Fruit fly (Drosophila melanogaster) whole organism, embryonic: ENCODE data around the gene mRpL20.

Source experiments
- B-H2 ChIP-seq: fragments of 200-800 bp; sonication (Bioruptor generic); optimal IDR thresholded peaks from 2 replicates; lab custom pipeline; 2018; ENCODE audit warnings: missing biosample characterization, mild to moderate bottlenecking, missing genetic modification characterization
- BtbVII ChIP-seq: fragments of 200-800 bp; sonication (Bioruptor generic); optimal IDR thresholded peaks from 3 replicates; lab custom pipeline; 2017; ENCODE audit warnings: missing biosample characterization, mild to moderate bottlenecking, missing genetic modification characterization
- Bteb2 ChIP-seq: fragments of 200-800 bp; sonication (Bioruptor generic); optimal IDR thresholded peaks from 2 replicates; lab custom pipeline; 2016; ENCODE audit warnings: missing biosample characterization, missing genetic modification characterization
- C15 ChIP-seq: fragments of 200-800 bp; sonication (Bioruptor generic); IDR thresholded peaks from 3 replicates; pipeline ENCODE4 v1.3.6; 2022; ENCODE audit warnings: missing biosample characterization, missing genetic modification characterization
- CG10366 ChIP-seq: fragments of 200-800 bp; sonication (Bioruptor generic); IDR thresholded peaks from 2 replicates; pipeline ENCODE4 v1.3.6; 2022; ENCODE audit warnings: missing biosample characterization, missing genetic modification characterization
- CG10462 ChIP-seq: fragments of 200-800 bp; sonication (Bioruptor generic); optimal IDR thresholded peaks from 2 replicates; lab custom pipeline; 2016; ENCODE audit warnings: missing biosample characterization, missing genetic modification characterization
- CG10543 ChIP-seq: fragments of 200-800 bp; sonication (Bioruptor generic); optimal IDR thresholded peaks from 3 replicates; lab custom pipeline; 2017; ENCODE audit warnings: missing biosample characterization, mild to moderate bottlenecking, missing genetic modification characterization, moderate library complexity
- CG10565 ChIP-seq: fragments of 200-800 bp; sonication (Bioruptor generic); optimal IDR thresholded peaks from 3 replicates; lab custom pipeline; 2016; ENCODE audit warnings: missing biosample characterization, mild to moderate bottlenecking, missing genetic modification characterization
- CG11560 ChIP-seq: fragments of 200-800 bp; sonication (Bioruptor generic); IDR thresholded peaks from 3 replicates; pipeline ENCODE4 v1.3.6; 2022; ENCODE audit warnings: missing biosample characterization, missing genetic modification characterization
- CG11723 ChIP-seq: fragments of 200-800 bp; sonication (Bioruptor generic); optimal IDR thresholded peaks from 2 replicates; lab custom pipeline; 2017; ENCODE audit warnings: missing biosample characterization, mild to moderate bottlenecking, missing genetic modification characterization
- CG13296 ChIP-seq: fragments of 200-800 bp; sonication (Bioruptor generic); optimal IDR thresholded peaks from 3 replicates; lab custom pipeline; 2018; ENCODE audit warnings: missing biosample characterization, mild to moderate bottlenecking, missing genetic modification characterization
- CG17385 ChIP-seq: fragments of 200-800 bp; sonication (Bioruptor generic); optimal IDR thresholded peaks from 3 replicates; lab custom pipeline; 2018; ENCODE audit warnings: missing biosample characterization, mild to moderate bottlenecking, missing genetic modification characterization
- CG18599 ChIP-seq: fragments of 200-800 bp; sonication (Bioruptor generic); optimal IDR thresholded peaks from 3 replicates; lab custom pipeline; 2017; ENCODE audit warnings: missing biosample characterization, missing genetic modification characterization, mild to moderate bottlenecking, moderate library complexity, missing genetic modification reagents
- CG34224 ChIP-seq: fragments of 200-800 bp; sonication (Bioruptor generic); IDR thresholded peaks from 3 replicates; pipeline ENCODE4 v1.3.6; 2022; ENCODE audit warnings: missing biosample characterization, missing genetic modification characterization; ENCODE audit not compliant: partially characterized antibody
- CG34376 ChIP-seq: fragments of 200-800 bp; sonication (Bioruptor generic); optimal IDR thresholded peaks from 2 replicates; lab custom pipeline; 2018; ENCODE audit warnings: missing biosample characterization, mild to moderate bottlenecking, missing genetic modification characterization
- CG4617 ChIP-seq: fragments of 200-800 bp; sonication (Bioruptor generic); optimal IDR thresholded peaks from 3 replicates; lab custom pipeline; 2016; ENCODE audit warnings: missing biosample characterization, missing genetic modification characterization, borderline replicate concordance
- CG7372 ChIP-seq: fragments of 200-800 bp; sonication (Bioruptor generic); IDR thresholded peaks from 2 replicates; pipeline ENCODE4 v1.3.6; 2022; ENCODE audit warnings: missing biosample characterization, missing genetic modification characterization
- CG7928 ChIP-seq: fragments of 200-800 bp; sonication (Bioruptor generic); optimal IDR thresholded peaks from 2 replicates; lab custom pipeline; 2017; ENCODE audit warnings: missing biosample characterization, mild to moderate bottlenecking, missing genetic modification characterization
- CG8089 ChIP-seq: fragments of 200-800 bp; sonication (Bioruptor generic); optimal IDR thresholded peaks from 3 replicates; lab custom pipeline; 2016; ENCODE audit warnings: missing biosample characterization, missing genetic modification characterization
- CG8359 ChIP-seq: fragments of 200-800 bp; sonication (Bioruptor generic); optimal IDR thresholded peaks from 2 replicates; lab custom pipeline; 2017; ENCODE audit warnings: missing biosample characterization, mild to moderate bottlenecking, missing genetic modification characterization, borderline replicate concordance
- CHES-1-like ChIP-seq: fragments of 200-800 bp; sonication (Bioruptor generic); optimal IDR thresholded peaks from 2 replicates; lab custom pipeline; 2016; ENCODE audit warnings: missing biosample characterization, missing genetic modification characterization
- CTCF ChIP-seq: fragments of 200-800 bp; sonication (Bioruptor generic); optimal IDR thresholded peaks from 2 replicates; lab custom pipeline; 2017; ENCODE audit warnings: missing biosample characterization, mild to moderate bottlenecking, missing genetic modification characterization, moderate library complexity
- Camta ChIP-seq: fragments of 200-800 bp; sonication (Bioruptor generic); optimal IDR thresholded peaks from 2 replicates; lab custom pipeline; 2016; ENCODE audit warnings: missing biosample characterization, missing genetic modification characterization
- CkIIα-i1 ChIP-seq: fragments of 200-800 bp; sonication (Bioruptor generic); IDR thresholded peaks from 2 replicates; pipeline ENCODE4 v1.3.6; 2022; ENCODE audit warnings: missing biosample characterization, missing genetic modification characterization
- Dbx ChIP-seq: fragments of 200-800 bp; sonication (Bioruptor generic); IDR thresholded peaks from 3 replicates; pipeline ENCODE4 v1.3.6; 2022; ENCODE audit warnings: missing biosample characterization, missing genetic modification characterization
- Dip2 ChIP-seq: fragments of 200-800 bp; sonication (Bioruptor generic); IDR thresholded peaks from 2 replicates; pipeline ENCODE4 v1.3.6; 2022; ENCODE audit warnings: missing biosample characterization, missing genetic modification characterization
- Ets97D ChIP-seq: fragments of 200-800 bp; sonication (Bioruptor generic); optimal IDR thresholded peaks from 3 replicates; lab custom pipeline; 2016; ENCODE audit warnings: missing biosample characterization, missing genetic modification characterization
- HLHmδ ChIP-seq: fragments of 200-800 bp; sonication (Bioruptor generic); optimal IDR thresholded peaks from 2 replicates; lab custom pipeline; 2018; ENCODE audit warnings: missing biosample characterization, mild to moderate bottlenecking, missing genetic modification characterization, moderate library complexity
- HmgZ ChIP-seq: fragments of 200-800 bp; sonication (Bioruptor generic); optimal IDR thresholded peaks from 2 replicates; lab custom pipeline; 2018; ENCODE audit warnings: missing biosample characterization, mild to moderate bottlenecking, missing genetic modification characterization
- Neu2 ChIP-seq: fragments of 200-800 bp; sonication (Bioruptor generic); optimal IDR thresholded peaks from 3 replicates; lab custom pipeline; 2016; ENCODE audit warnings: missing biosample characterization, missing genetic modification characterization, borderline replicate concordance
- Nf-YC ChIP-seq: fragments of 200-800 bp; optimal IDR thresholded peaks from 3 replicates; lab custom pipeline; 2019; ENCODE audit warnings: missing biosample characterization, mild to moderate bottlenecking, missing genetic modification characterization, moderate library complexity
- Six4 ChIP-seq: fragments of 200-800 bp; sonication (Bioruptor generic); optimal IDR thresholded peaks from 2 replicates; lab custom pipeline; 2016; ENCODE audit warnings: missing biosample characterization, missing genetic modification characterization
- Sox102F ChIP-seq: fragments of 200-800 bp; sonication (Bioruptor generic); optimal IDR thresholded peaks from 2 replicates; lab custom pipeline; 2018; ENCODE audit warnings: missing biosample characterization, mild to moderate bottlenecking, missing genetic modification characterization, moderate library complexity
- TFAM ChIP-seq: fragments of 200-800 bp; sonication (Bioruptor generic); optimal IDR thresholded peaks from 2 replicates; lab custom pipeline; 2017; ENCODE audit warnings: missing biosample characterization, missing genetic modification characterization, inconsistent platforms
- abd-A ChIP-seq: fragments of 200-800 bp; sonication (Bioruptor generic); optimal IDR thresholded peaks from 3 replicates; lab custom pipeline; 2019; ENCODE audit warnings: missing biosample characterization, mild to moderate bottlenecking, missing genetic modification characterization, moderate library complexity
- ato ChIP-seq: fragments of 200-800 bp; sonication (Bioruptor generic); IDR thresholded peaks from 2 replicates; pipeline ENCODE4 v1.3.6; 2022; ENCODE audit warnings: missing biosample characterization, missing genetic modification characterization; ENCODE audit not compliant: partially characterized antibody
- az2 ChIP-seq: fragments of 200-800 bp; sonication (Bioruptor generic); optimal IDR thresholded peaks from 3 replicates; lab custom pipeline; 2016; ENCODE audit warnings: missing biosample characterization, missing genetic modification characterization
- chinmo ChIP-seq: fragments of 200-800 bp; sonication (Bioruptor generic); IDR thresholded peaks from 4 replicates; pipeline ENCODE4 v1.3.6; 2022; ENCODE audit warnings: missing biosample characterization, missing genetic modification characterization; ENCODE audit not compliant: partially characterized antibody
- dan ChIP-seq: fragments of 200-800 bp; sonication (Bioruptor generic); IDR thresholded peaks from 2 replicates; pipeline ENCODE4 v1.3.6; 2022; ENCODE audit warnings: missing biosample characterization, missing genetic modification characterization
- dysf ChIP-seq: fragments of 200-800 bp; sonication (Bioruptor generic); IDR thresholded peaks from 3 replicates; pipeline ENCODE4 v1.3.6; 2022; ENCODE audit warnings: missing biosample characterization, missing genetic modification characterization
- en ChIP-seq: fragments of 200-800 bp; sonication (Bioruptor generic); optimal IDR thresholded peaks from 2 replicates; lab custom pipeline; 2016; ENCODE audit warnings: missing biosample characterization, missing genetic modification characterization
- inv ChIP-seq: fragments of 200-800 bp; sonication (Bioruptor generic); IDR thresholded peaks from 2 replicates; pipeline ENCODE4 v1.3.6; 2022; ENCODE audit warnings: missing biosample characterization, missing genetic modification characterization; ENCODE audit not compliant: partially characterized antibody
- ken ChIP-seq: fragments of 200-800 bp; sonication (Bioruptor generic); IDR thresholded peaks from 3 replicates; pipeline ENCODE4 v1.3.6; 2022; ENCODE audit warnings: missing biosample characterization, missing genetic modification characterization
- mam ChIP-seq: fragments of 200-800 bp; sonication (Bioruptor generic); optimal IDR thresholded peaks from 3 replicates; lab custom pipeline; 2016; ENCODE audit warnings: missing biosample characterization, missing genetic modification characterization
- nerfin-1 ChIP-seq: fragments of 200-800 bp; sonication (Bioruptor generic); optimal IDR thresholded peaks from 3 replicates; lab custom pipeline; 2019; ENCODE audit warnings: missing biosample characterization, mild to moderate bottlenecking, missing genetic modification characterization, moderate library complexity
- peb ChIP-seq: fragments of 200-800 bp; sonication (Bioruptor generic); IDR thresholded peaks from 2 replicates; pipeline ENCODE4 v1.3.6; 2022; ENCODE audit warnings: missing biosample characterization, missing genetic modification characterization
- row ChIP-seq: fragments of 200-800 bp; sonication (Bioruptor generic); IDR thresholded peaks from 3 replicates; pipeline ENCODE4 v1.3.6; 2022; ENCODE audit warnings: missing biosample characterization, missing genetic modification characterization
- sisA ChIP-seq: fragments of 200-800 bp; sonication (Bioruptor generic); IDR thresholded peaks from 2 replicates; pipeline ENCODE4 v1.3.6; 2022; ENCODE audit warnings: missing biosample characterization, missing genetic modification characterization
- trh ChIP-seq: fragments of 200-800 bp; sonication (Bioruptor generic); optimal IDR thresholded peaks from 2 replicates; lab custom pipeline; 2016; ENCODE audit warnings: missing biosample characterization, missing genetic modification characterization
- twi ChIP-seq: fragments of 200-800 bp; optimal IDR thresholded peaks from 2 replicates; lab custom pipeline; 2019; ENCODE audit warnings: missing biosample characterization, mild to moderate bottlenecking, missing genetic modification characterization, moderate library complexity
- vnd ChIP-seq: fragments of 200-800 bp; sonication (Bioruptor generic); IDR thresholded peaks from 3 replicates; pipeline ENCODE4 v1.3.6; 2022; ENCODE audit warnings: missing biosample characterization, missing genetic modification characterization; ENCODE audit not compliant: partially characterized antibody

The mRpL20 gene

DNA sequence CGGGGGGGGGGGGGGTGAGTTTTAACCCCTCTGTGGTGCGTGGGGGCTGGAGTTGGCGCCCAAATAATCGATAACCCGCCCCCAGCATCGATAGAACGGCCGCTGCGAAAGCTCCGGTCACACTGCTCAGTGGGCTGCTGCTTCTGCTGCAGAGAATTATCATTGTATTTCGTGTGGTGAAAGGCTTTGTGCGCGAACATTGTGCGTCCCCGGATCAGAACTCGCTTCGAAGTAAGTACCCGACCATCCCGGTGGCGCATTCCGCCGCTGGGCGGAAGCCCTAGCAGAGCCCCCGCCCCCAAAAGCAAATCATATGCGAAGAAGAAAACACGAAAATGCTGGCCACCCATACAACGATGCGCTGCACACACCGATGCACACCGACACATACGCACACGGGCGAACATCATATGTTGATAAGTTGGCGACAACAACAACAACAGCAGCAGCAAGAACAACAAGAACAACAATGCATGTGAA is 26.7 kb upstream of the mRpL20 start, which contains the start of gene Syx13 (continued):
- peak; percentile 61; the same call in 2 of the 3 replicates for TF ChIP-seq CG34224 (GFP tag; lab: Robert Waterston, UW)
- TF ChIP-seq abd-A (tag; lab: Kevin White, UChicago) = no peak
- peak; percentile 64 for TF ChIP-seq vnd
- TF ChIP-seq CG34376 (GFP tag; lab: Kevin White, UChicago) = peak; percentile 75
- no peak for TF ChIP-seq CG11723 (GFP tag; lab: Kevin White, UChicago)
- no peak for TF ChIP-seq peb (GFP tag; lab: Robert Waterston, UW)
- no peak for TF ChIP-seq BtbVII
- no peak for TF ChIP-seq Sox102F (GFP tag; lab: Kevin White, UChicago)
- no peak for TF ChIP-seq Dip2
- no peak for TF ChIP-seq CG11560 (tag; lab: Robert Waterston, UW)
- no peak for TF ChIP-seq CG18599 (GFP tag; lab: Kevin White, UChicago)
- no peak for TF ChIP-seq dysf (GFP tag; lab: Robert Waterston, UW)
- no peak for TF ChIP-seq mam (GFP tag; lab: Kevin White, UChicago)
- no peak for TF ChIP-seq CG8359 (GFP tag; lab: Kevin White, UChicago)
- TF ChIP-seq trh (GFP tag; lab: Kevin White, UChicago) = no peak
- TF ChIP-seq CG7928 = no peak
- no peak for TF ChIP-seq Camta (GFP tag; lab: Kevin White, UChicago)
- peak; percentile 45; the same call in 1 of the 3 replicates for TF ChIP-seq Dbx (GFP tag; lab: Robert Waterston, UW)
- TF ChIP-seq C15 (GFP tag; lab: Robert Waterston, UW) = no peak
- peak; percentile 21 for TF ChIP-seq Ets97D (GFP tag; lab: Kevin White, UChicago)
- no peak for TF ChIP-seq ken
- no peak for TF ChIP-seq Bteb2 (GFP tag; lab: Kevin White, UChicago)
- TF ChIP-seq CHES-1-like (GFP tag; lab: Kevin White, UChicago) = no peak
- no peak for TF ChIP-seq Neu2 (GFP tag; lab: Kevin White, UChicago)
- peak; percentile 59 for TF ChIP-seq Nf-YC (tag; lab: Kevin White, UChicago)
- TF ChIP-seq CG8089 (GFP tag; lab: Kevin White, UChicago) = no peak
- no peak for TF ChIP-seq dan (GFP tag; lab: Robert Waterston, UW)
- peak; percentile 99 for TF ChIP-seq chinmo (GFP tag; lab: Robert Waterston, UW)
- TF ChIP-seq inv (GFP tag; lab: Robert Waterston, UW) = peak; percentile 73
- peak; percentile 60 for TF ChIP-seq twi
- no peak for TF ChIP-seq az2 (GFP tag; lab: Kevin White, UChicago)
- no peak for TF ChIP-seq CG7372 (GFP tag; lab: Robert Waterston, UW)
- peak; percentile 68 for TF ChIP-seq CG17385 (GFP tag; lab: Kevin White, UChicago)
- TF ChIP-seq HmgZ (tag; lab: Kevin White, UChicago) = peak; percentile 69
- no peak for TF ChIP-seq sisA (GFP tag; lab: Robert Waterston, UW)
- TF ChIP-seq B-H2 = peak; percentile 13
- TF ChIP-seq CTCF (GFP tag; lab: Kevin White, UChicago) = peak; percentile 20
- no peak for TF ChIP-seq CG10366 (GFP tag; lab: Robert Waterston, UW)
- TF ChIP-seq ato (GFP tag; lab: Robert Waterston, UW) = peak; percentile 69
- no peak for TF ChIP-seq CkIIα-i1 (GFP tag; lab: Robert Waterston, UW)
- no peak for TF ChIP-seq CG10565 (GFP tag; lab: Kevin White, UChicago)
- TF ChIP-seq CG4617 = peak; percentile 84
- TF ChIP-seq HLHmδ (GFP tag; lab: Kevin White, UChicago) = no peak
- peak; percentile 43; the same call in 2 of the 3 replicates for TF ChIP-seq row (GFP tag; lab: Robert Waterston, UW)
- TF ChIP-seq CG13296 = no peak
- peak; percentile 80 for TF ChIP-seq CG10543
- peak; percentile 66 for TF ChIP-seq nerfin-1 (tag; lab: Kevin White, UChicago)
- no peak for TF ChIP-seq TFAM (GFP tag; lab: Kevin White, UChicago)
- no peak for TF ChIP-seq Six4 (GFP tag; lab: Kevin White, UChicago)
- TF ChIP-seq CG10462 (GFP tag; lab: Kevin White, UChicago) = no peak
- TF ChIP-seq en (GFP tag; lab: Kevin White, UChicago) = no peak
